Worm (Caenorhabditis elegans) whole organism, young adult: ENCODE data around the gene C46C2.2.

Experiments
- F39B2.1 ChIP-seq: fragments of 200-800 bp; sonication (Bioruptor generic); IDR thresholded peaks from 2 replicates; pipeline ENCODE4 v1.3.6; 2022; ENCODE audit warnings: missing genetic modification reagents, missing genetic modification characterization, missing compliant biosample characterization
- Y67H2A.10 ChIP-seq: fragments of 200-800 bp; sonication (Bioruptor generic); conservative IDR thresholded peaks from 2 replicates; pipeline ENCODE4 v1.3.6; 2022; ENCODE audit warnings: missing genetic modification reagents, missing genetic modification characterization, missing compliant biosample characterization
- let-607 ChIP-seq, 2 experiments: fragments of 200-800 bp in 1 of 2; sonication (Bioruptor generic) in 1 of 2; sonication (generic microtip) in 1 of 2; optimal IDR thresholded peaks; 2 replicates each; lab custom pipeline; 2016 to 2018; ENCODE audit warnings: mild to moderate bottlenecking in 2 of 2, missing compliant biosample characterization in 2 of 2, missing genetic modification characterization in 2 of 2, moderate library complexity in 2 of 2, missing genotype in 1 of 2
- nfya-1 ChIP-seq: sonication (generic microtip); optimal IDR thresholded peaks from 2 replicates; lab custom pipeline; 2017; ENCODE audit warnings: antibody characterized with exemption, missing compliant biosample characterization, missing genetic modification characterization, borderline replicate concordance; ENCODE audit not compliant: insufficient read depth

ce11 chrIV:9239151-9239550 is 21.6 kb downstream of the C46C2.2 start:
- TF ChIP-seq let-607 (tag; optimal IDR thresholded peaks at IDR 0.05; lab: Kevin White, UChicago) (no peak), F39B2.1 (GFP tag; lab: Robert Waterston, UW) (no peak), nfya-1 (no peak), Y67H2A.10 (GFP tag; lab: Robert Waterston, UW) (no peak)
